Worm (Caenorhabditis elegans): ENCODE measurements around the gene zfp-2.

Gene zfp-2

ce11 chrII:9603419-9603818 is 46.0 kb downstream of the zfp-2 start (continued):
- TF ChIP-seq dpl-1 (GFP tag; optimal IDR thresholded peaks at IDR 0.05) (peak; percentile 71 to 79 (median 75)), irx-1 (tag; optimal IDR thresholded peaks at IDR 0.05) (peak; percentile 93), elt-2 (tag; optimal IDR thresholded peaks at IDR 0.05) (peak; percentile 84), hlh-17 (GFP tag; optimal IDR thresholded peaks at IDR 0.05; ENCODE audit: borderline replicate concordance) (no peak), unc-30 (tag; optimal IDR thresholded peaks at IDR 0.05) (peak; percentile 5), unc-98 (GFP tag; IDR thresholded peaks at IDR 0.05) (0 out of 2 replicates have a peak, but pooled peaks have one; percentile 43), pax-3 (tag; optimal IDR thresholded peaks at IDR 0.05) (peak; percentile 85), aly-2 (tag; optimal IDR thresholded peaks at IDR 0.05) (no peak), swsn-7 (tag; optimal IDR thresholded peaks at IDR 0.05) (peak; percentile 94), nhr-76 (tag; optimal IDR thresholded peaks at IDR 0.05) (no peak), pag-3 (tag; optimal IDR thresholded peaks at IDR 0.05; ENCODE audit: borderline replicate concordance, insufficient read depth) (no peak), mdl-1 (tag; optimal IDR thresholded peaks at IDR 0.05) (peak; percentile 95 to 100), mef-2 (tag; optimal IDR thresholded peaks at IDR 0.05) (peak; percentile 74), Y116A8C.19 (tag; optimal IDR thresholded peaks at IDR 0.05; ENCODE audit: borderline replicate concordance) (no peak), sox-4 (tag; optimal IDR thresholded peaks at IDR 0.05) (peak; percentile 72), xbp-1 (tag; optimal IDR thresholded peaks at IDR 0.05) (peak; percentile 96), lsy-2 (tag; optimal IDR thresholded peaks at IDR 0.05) (peak; percentile 90 to 96), fkh-10 (GFP tag; optimal IDR thresholded peaks at IDR 0.05) (peak; percentile 69), lin-15B (tag; optimal IDR thresholded peaks at IDR 0.05) (peak; percentile 38), nhr-90 (tag; optimal IDR thresholded peaks at IDR 0.05; ENCODE audit: poor library complexity) (peak; percentile 95), lin-14 (GFP tag; optimal IDR thresholded peaks at IDR 0.05) (peak; percentile 99), grh-1 (GFP tag; IDR thresholded peaks at IDR 0.05) (peak; percentile 85), tbx-2 (tag; optimal IDR thresholded peaks at IDR 0.05) (peak; percentile 96), elt-3 (tag; optimal IDR thresholded peaks at IDR 0.05) (peak in 5 of 6 experiments; percentile 40 to 99 (median 95)), ces-1 (GFP tag; optimal IDR thresholded peaks at IDR 0.05) (no peak), lin-39 (tag; optimal IDR thresholded peaks at IDR 0.05) (peak; percentile 81), C34B4.2 (tag; optimal IDR thresholded peaks at IDR 0.05) (no peak), skn-1 (tag; optimal IDR thresholded peaks at IDR 0.05) (peak; percentile 94), nhr-20 (tag; optimal IDR thresholded peaks at IDR 0.05) (peak; percentile 100), pqm-1 (tag; optimal IDR thresholded peaks at IDR 0.05) (no peak), nhr-237 (tag; optimal IDR thresholded peaks at IDR 0.05) (peak; percentile 84), C16A3.4 (tag; optimal IDR thresholded peaks at IDR 0.05) (peak; percentile 97), zip-4 (GFP tag; optimal IDR thresholded peaks at IDR 0.05) (peak; percentile 74), fos-1 (tag; optimal IDR thresholded peaks at IDR 0.05) (peak; percentile 92), ztf-4 (tag; optimal IDR thresholded peaks at IDR 0.05) (peak; percentile 91), nhr-12 (tag; optimal IDR thresholded peaks at IDR 0.05) (no peak)

ce11 chrII:9604063-9604462 is 46.6 kb downstream of the zfp-2 start:
- peak; percentile 55 for TF ChIP-seq nhr-20 (tag; optimal IDR thresholded peaks at IDR 0.05)
- peak; percentile 44 for TF ChIP-seq blmp-1 (tag; optimal IDR thresholded peaks at IDR 0.05)
- TF ChIP-seq ama-1 (optimal IDR thresholded peaks at IDR 0.05), result peak; percentile 45
- peak in 1 of 3 experiments; percentile 10 for TF ChIP-seq dpl-1 (GFP tag; optimal IDR thresholded peaks at IDR 0.05)
- TF ChIP-seq lin-14 (GFP tag; optimal IDR thresholded peaks at IDR 0.05), result peak; percentile 8
- TF ChIP-seq lsy-2 (tag; optimal IDR thresholded peaks at IDR 0.05), result peak in 1 of 2 experiments; percentile 4
- peak; percentile 14 for TF ChIP-seq C16A3.4 (tag; optimal IDR thresholded peaks at IDR 0.05)
- TF ChIP-seq nhr-76 (tag; optimal IDR thresholded peaks at IDR 0.05), result no peak
- peak in 1 of 2 experiments; percentile 65 for TF ChIP-seq lin-35 (GFP tag; optimal IDR thresholded peaks at IDR 0.05)
- peak; percentile 0 for TF ChIP-seq elt-2 (tag; optimal IDR thresholded peaks at IDR 0.05)
- TF ChIP-seq mdl-1 (tag; optimal IDR thresholded peaks at IDR 0.05), result peak in 1 of 2 experiments; percentile 11
- TF ChIP-seq snu-23 (GFP tag; optimal IDR thresholded peaks at IDR 0.05), result peak; percentile 27
- no peak for TF ChIP-seq ztf-4 (tag; optimal IDR thresholded peaks at IDR 0.05)
- no peak for TF ChIP-seq skn-1 (tag; optimal IDR thresholded peaks at IDR 0.05)
- TF ChIP-seq nhr-19 (GFP tag; conservative IDR thresholded peaks at IDR 0.05), result peak; percentile 71
- TF ChIP-seq xbp-1 (tag; optimal IDR thresholded peaks at IDR 0.05), result no peak
- TF ChIP-seq hlh-17 (GFP tag; optimal IDR thresholded peaks at IDR 0.05; ENCODE audit: borderline replicate concordance), result no peak

Measured in whole organism, L1 larva.